Fruit fly (Drosophila melanogaster) whole organism, embryonic: Measurements from ENCODE around the gene Nup98-96.

Experiments used
- Antp ChIP-seq: fragments of 200-800 bp; sonication (Bioruptor generic); optimal IDR thresholded peaks from 3 replicates; lab custom pipeline; 2016; ENCODE audit warnings: missing biosample characterization, missing genetic modification characterization
- CG10274 ChIP-seq: fragments of 200-800 bp; sonication (Bioruptor generic); optimal IDR thresholded peaks from 3 replicates; lab custom pipeline; 2017; ENCODE audit warnings: missing biosample characterization, mild to moderate bottlenecking, missing genetic modification characterization
- CG11247 ChIP-seq: fragments of 200-800 bp; sonication (Bioruptor generic); IDR thresholded peaks from 2 replicates; pipeline ENCODE4 v1.3.6; 2022; ENCODE audit warnings: missing biosample characterization, missing genetic modification characterization
- CG12744 ChIP-seq: fragments of 200-800 bp; sonication (Bioruptor generic); optimal IDR thresholded peaks from 2 replicates; lab custom pipeline; 2016; ENCODE audit warnings: missing biosample characterization, missing genetic modification characterization
- CG13775 ChIP-seq: fragments of 200-800 bp; sonication (Bioruptor generic); optimal IDR thresholded peaks from 3 replicates; lab custom pipeline; 2017; ENCODE audit warnings: missing biosample characterization, mild to moderate bottlenecking, missing genetic modification characterization
- CG1529 ChIP-seq: fragments of 200-800 bp; sonication (Bioruptor generic); optimal IDR thresholded peaks from 3 replicates; lab custom pipeline; 2018; ENCODE audit warnings: missing biosample characterization, missing genetic modification characterization
- CG16815 ChIP-seq: fragments of 200-800 bp; sonication (Bioruptor generic); optimal IDR thresholded peaks from 3 replicates; lab custom pipeline; 2017; ENCODE audit warnings: missing biosample characterization, mild to moderate bottlenecking, missing genetic modification characterization
- CG17186 ChIP-seq: fragments of 200-800 bp; sonication (Bioruptor generic); optimal IDR thresholded peaks from 3 replicates; lab custom pipeline; 2017; ENCODE audit warnings: missing biosample characterization, missing genetic modification reagents, missing genetic modification characterization
- CG17612 ChIP-seq: fragments of 200-800 bp; sonication (Bioruptor generic); IDR thresholded peaks from 2 replicates; pipeline ENCODE4 v1.3.6; 2022; ENCODE audit warnings: missing biosample characterization, missing genetic modification characterization
- CG31224 ChIP-seq: fragments of 200-800 bp; sonication (Bioruptor generic); IDR thresholded peaks from 2 replicates; pipeline ENCODE4 v1.3.6; 2022; ENCODE audit warnings: missing biosample characterization, missing genetic modification characterization
- CG3726 ChIP-seq: fragments of 200-800 bp; sonication (Bioruptor generic); IDR thresholded peaks from 3 replicates; pipeline ENCODE4, ENCODE4 v1.3.6; 2022; ENCODE audit warnings: missing biosample characterization, missing genetic modification characterization
- CG4424 ChIP-seq: fragments of 200-800 bp; sonication (Bioruptor generic); optimal IDR thresholded peaks from 3 replicates; lab custom pipeline; 2016; ENCODE audit warnings: missing biosample characterization, missing genetic modification characterization
- CG4707 ChIP-seq: fragments of 200-800 bp; sonication (Bioruptor generic); optimal IDR thresholded peaks from 2 replicates; lab custom pipeline; 2018; ENCODE audit warnings: missing biosample characterization, mild to moderate bottlenecking, missing genetic modification characterization, moderate library complexity
- CG8089 ChIP-seq: fragments of 200-800 bp; sonication (Bioruptor generic); optimal IDR thresholded peaks from 3 replicates; lab custom pipeline; 2016; ENCODE audit warnings: missing biosample characterization, missing genetic modification characterization
- CG8478 ChIP-seq: fragments of >200 bp; optimal IDR thresholded peaks from 2 replicates; lab custom pipeline; 2018
- CG9932 ChIP-seq: fragments of 200-800 bp; sonication (Bioruptor generic); IDR thresholded peaks from 2 replicates; pipeline ENCODE4 v1.3.6; 2022; ENCODE audit warnings: missing biosample characterization, missing genetic modification characterization
- Chrac-16 ChIP-seq: fragments of 200-800 bp; sonication (Bioruptor generic); optimal IDR thresholded peaks from 3 replicates; lab custom pipeline; 2016; ENCODE audit warnings: missing biosample characterization, missing genetic modification characterization
- D ChIP-seq, 2 experiments: fragments of 200-800 bp in 1 of 2; fragments of >200 bp in 1 of 2; sonication (Bioruptor generic) in 1 of 2; optimal IDR thresholded peaks; 2 replicates in 1 of 2; 3 replicates in 1 of 2; lab custom pipeline; 2017; ENCODE audit warnings: mild to moderate bottlenecking in 1 of 2, missing biosample characterization in 1 of 2, missing genetic modification characterization in 1 of 2, missing genetic modification reagents in 1 of 2
- Deaf1 ChIP-seq: fragments of 200-800 bp; optimal IDR thresholded peaks from 3 replicates; lab custom pipeline; 2019; ENCODE audit warnings: missing biosample characterization, mild to moderate bottlenecking, missing genetic modification characterization, moderate library complexity
- Gug ChIP-seq: fragments of 200-800 bp; sonication (Bioruptor generic); IDR thresholded peaks from 4 replicates; pipeline ENCODE4 v1.3.6; 2022; ENCODE audit warnings: missing biosample characterization, missing genetic modification characterization
- HHEX ChIP-seq: fragments of 200-800 bp; sonication (Bioruptor generic); optimal IDR thresholded peaks from 3 replicates; lab custom pipeline; 2017; ENCODE audit warnings: missing biosample characterization, mild to moderate bottlenecking, missing genetic modification characterization, missing genetic modification reagents
- Hr39 ChIP-seq: fragments of >200 bp; optimal IDR thresholded peaks from 2 replicates; lab custom pipeline; 2017
- Med ChIP-seq: fragments of 200-800 bp; sonication (Bioruptor generic); peaks from one replicate; lab custom pipeline; 2016; ENCODE audit warnings: missing biosample characterization, missing genetic modification characterization, mild to moderate bottlenecking, inconsistent platforms, moderate library complexity
- Myb ChIP-seq: fragments of 200-800 bp; sonication (Bioruptor generic); optimal IDR thresholded peaks from 2 replicates; lab custom pipeline; 2016; ENCODE audit warnings: missing biosample characterization, missing genetic modification characterization
- Nf-YB ChIP-seq: fragments of 200-800 bp; sonication (Bioruptor generic); optimal IDR thresholded peaks from 3 replicates; lab custom pipeline; 2019; ENCODE audit warnings: missing biosample characterization, mild to moderate bottlenecking, missing genetic modification characterization, moderate library complexity
- Ptx1 ChIP-seq: fragments of 200-800 bp; sonication (Bioruptor generic); IDR thresholded peaks from 2 replicates; pipeline ENCODE4 v1.3.6; 2022; ENCODE audit warnings: missing biosample characterization, missing genetic modification characterization
- Side ChIP-seq: fragments of 200-800 bp; sonication (Bioruptor generic); optimal IDR thresholded peaks from 2 replicates; lab custom pipeline; 2016; ENCODE audit warnings: missing biosample characterization, missing genetic modification characterization
- Sry-δ ChIP-seq: fragments of 200-800 bp; sonication (Bioruptor generic); optimal IDR thresholded peaks from 2 replicates; lab custom pipeline; 2016; ENCODE audit warnings: missing biosample characterization, missing genetic modification characterization
- Usf ChIP-seq: fragments of 200-800 bp; sonication (Bioruptor generic); optimal IDR thresholded peaks from 2 replicates; lab custom pipeline; 2017; ENCODE audit warnings: missing genotype, missing biosample characterization, missing genetic modification characterization
- ab ChIP-seq: fragments of 200-800 bp; sonication (Bioruptor generic); optimal IDR thresholded peaks from 2 replicates; lab custom pipeline; 2016; ENCODE audit warnings: missing biosample characterization, missing genetic modification characterization
- ash1 ChIP-seq: fragments of 200-800 bp; sonication (Bioruptor generic); optimal IDR thresholded peaks from 2 replicates; lab custom pipeline; 2018; ENCODE audit warnings: missing biosample characterization, mild to moderate bottlenecking, missing genetic modification characterization
- bowl ChIP-seq: fragments of 200-800 bp; sonication (Bioruptor generic); IDR thresholded peaks from 2 replicates; pipeline ENCODE4 v1.3.6; 2022; ENCODE audit warnings: missing biosample characterization, missing genetic modification characterization
- ems ChIP-seq: fragments of 200-800 bp; sonication (Bioruptor generic); optimal IDR thresholded peaks from 3 replicates; lab custom pipeline; 2016; ENCODE audit warnings: missing biosample characterization, missing genetic modification characterization
- fd3F ChIP-seq: fragments of 200-800 bp; sonication (Bioruptor generic); optimal IDR thresholded peaks from 2 replicates; lab custom pipeline; 2018; ENCODE audit warnings: missing biosample characterization, mild to moderate bottlenecking, missing genetic modification characterization, moderate library complexity
- gsb-n ChIP-seq: fragments of 200-800 bp; sonication (Bioruptor generic); optimal IDR thresholded peaks from 3 replicates; lab custom pipeline; 2018; ENCODE audit warnings: missing biosample characterization, mild to moderate bottlenecking, missing genetic modification characterization
- ham ChIP-seq: fragments of 200-800 bp; sonication (Bioruptor generic); IDR thresholded peaks from 2 replicates; pipeline ENCODE4 v1.3.6; 2022; ENCODE audit warnings: missing biosample characterization, missing genetic modification characterization
- kni ChIP-seq: fragments of 200-800 bp; sonication (Bioruptor generic); optimal IDR thresholded peaks from 3 replicates; lab custom pipeline; 2017; ENCODE audit warnings: mild to moderate bottlenecking, missing biosample characterization, missing genetic modification reagents, missing genetic modification characterization
- nau ChIP-seq: fragments of 200-800 bp; sonication (Bioruptor generic); optimal IDR thresholded peaks from 3 replicates; lab custom pipeline; 2017; ENCODE audit warnings: missing biosample characterization, mild to moderate bottlenecking, missing genetic modification characterization, missing genetic modification reagents
- peb ChIP-seq: fragments of 200-800 bp; sonication (Bioruptor generic); IDR thresholded peaks from 2 replicates; pipeline ENCODE4 v1.3.6; 2022; ENCODE audit warnings: missing biosample characterization, missing genetic modification characterization
- pfk ChIP-seq: fragments of 200-800 bp; sonication (Bioruptor generic); optimal IDR thresholded peaks from 2 replicates; lab custom pipeline; 2018; ENCODE audit warnings: missing biosample characterization, mild to moderate bottlenecking, missing genetic modification characterization, moderate library complexity
- pho ChIP-seq: fragments of 200-800 bp; sonication (Bioruptor generic); optimal IDR thresholded peaks from 2 replicates; lab custom pipeline; 2016; ENCODE audit warnings: missing biosample characterization, missing genetic modification characterization
- sc ChIP-seq, 3 experiments: fragments of >200 bp in 2 of 3; fragments of 200-800 bp in 1 of 3; sonication (Bioruptor generic) in 1 of 3; optimal IDR thresholded peaks; 2 replicates in 2 of 3; 3 replicates in 1 of 3; lab custom pipeline; 2017; ENCODE audit warnings: mild to moderate bottlenecking in 1 of 3, missing biosample characterization in 1 of 3, missing genetic modification characterization in 1 of 3, missing genetic modification reagents in 1 of 3
- sd ChIP-seq: fragments of 200-800 bp; sonication (Bioruptor generic); optimal IDR thresholded peaks from 3 replicates; lab custom pipeline; 2018; ENCODE audit warnings: missing biosample characterization, mild to moderate bottlenecking, missing genetic modification characterization, moderate library complexity
- shn ChIP-seq: fragments of 200-800 bp; sonication (Bioruptor generic); optimal IDR thresholded peaks from 3 replicates; lab custom pipeline; 2016; ENCODE audit warnings: missing biosample characterization, missing genetic modification characterization
- slou ChIP-seq: fragments of 200-800 bp; sonication (Bioruptor generic); optimal IDR thresholded peaks from 3 replicates; lab custom pipeline; 2016; ENCODE audit warnings: missing biosample characterization, missing genetic modification characterization
- sqz ChIP-seq: fragments of 200-800 bp; sonication (Bioruptor generic); optimal IDR thresholded peaks from 3 replicates; lab custom pipeline; 2018; ENCODE audit warnings: missing biosample characterization, mild to moderate bottlenecking, missing genetic modification characterization
- ttk ChIP-seq: fragments of 200-800 bp; sonication (Bioruptor generic); IDR thresholded peaks from 2 replicates; pipeline ENCODE4 v2.1.2; 2022; ENCODE audit warnings: missing biosample characterization, missing genetic modification characterization

The Nup98-96 gene

DNA sequence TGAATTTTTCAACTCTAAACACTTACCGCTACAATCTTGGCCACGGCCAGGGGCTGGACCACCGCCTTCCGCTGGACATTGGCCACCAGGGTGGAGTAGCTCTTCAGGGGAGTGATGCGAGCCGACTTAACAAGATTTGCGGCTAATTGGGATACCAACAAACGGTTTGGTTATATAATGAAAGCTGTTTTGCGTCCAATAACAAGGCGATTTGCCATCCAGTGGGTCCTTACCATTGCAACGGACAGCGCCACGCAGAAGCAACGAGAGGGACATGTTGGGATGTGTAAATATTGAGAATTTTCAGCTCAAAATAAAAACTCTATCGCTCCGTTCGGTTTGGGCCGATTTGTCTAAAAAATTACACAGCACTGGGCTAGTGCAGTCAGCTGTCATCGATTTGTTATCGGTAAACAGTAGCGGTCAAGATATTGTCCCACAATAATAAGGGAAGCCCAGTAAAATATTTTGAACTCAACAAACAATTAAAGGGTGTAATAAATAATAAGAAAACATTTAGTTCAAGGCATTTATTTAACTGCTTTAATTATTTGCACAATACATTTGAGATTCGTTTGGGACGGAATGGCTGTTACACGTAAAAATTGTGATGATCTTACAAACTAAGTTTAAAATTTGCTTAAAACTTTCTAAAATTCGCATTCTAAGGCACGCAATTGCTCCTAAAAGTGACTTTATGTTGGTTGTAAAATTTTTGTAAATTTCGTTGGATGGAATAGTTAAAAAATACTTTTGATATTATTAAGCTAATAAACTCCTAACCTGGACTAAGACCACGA lies 21.0 kb downstream of the Nup98-96 start, which contains the start of gene SdhD (continued):
- TF ChIP-seq CG3726 (GFP tag; lab: Robert Waterston, UW) (no peak), D (optimal IDR thresholded peaks at IDR 0.05; lab: Kevin White, UChicago) (no peak), D (GFP tag; optimal IDR thresholded peaks at IDR 0.05; lab: Kevin White, UChicago) (no peak), gsb-n (tag; lab: Kevin White, UChicago) (no peak), peb (GFP tag; lab: Robert Waterston, UW) (no peak), ham (GFP tag; lab: Robert Waterston, UW) (no peak), slou (no peak), ems (GFP tag; lab: Kevin White, UChicago) (peak; percentile 40), bowl (no peak), Med (GFP tag; lab: Kevin White, UChicago) (peak; percentile 92), sc (optimal IDR thresholded peaks at IDR 0.05; lab: Kevin White, UChicago) (no peak), sc (GFP tag; optimal IDR thresholded peaks at IDR 0.05; lab: Kevin White, UChicago) (no peak), CG17186 (GFP tag; lab: Kevin White, UChicago) (no peak), pho (GFP tag; lab: Kevin White, UChicago) (no peak), CG16815 (GFP tag; lab: Kevin White, UChicago) (no peak), shn (GFP tag; lab: Kevin White, UChicago) (peak; percentile 0), pfk (GFP tag; lab: Kevin White, UChicago) (no peak), ab (GFP tag; lab: Kevin White, UChicago) (no peak), Chrac-16 (GFP tag; lab: Kevin White, UChicago) (no peak), sqz (GFP tag; lab: Kevin White, UChicago) (no peak), CG9932 (peak; percentile 56), Sry-δ (GFP tag; lab: Kevin White, UChicago) (peak; percentile 48), CG11247 (no peak)

DNA sequence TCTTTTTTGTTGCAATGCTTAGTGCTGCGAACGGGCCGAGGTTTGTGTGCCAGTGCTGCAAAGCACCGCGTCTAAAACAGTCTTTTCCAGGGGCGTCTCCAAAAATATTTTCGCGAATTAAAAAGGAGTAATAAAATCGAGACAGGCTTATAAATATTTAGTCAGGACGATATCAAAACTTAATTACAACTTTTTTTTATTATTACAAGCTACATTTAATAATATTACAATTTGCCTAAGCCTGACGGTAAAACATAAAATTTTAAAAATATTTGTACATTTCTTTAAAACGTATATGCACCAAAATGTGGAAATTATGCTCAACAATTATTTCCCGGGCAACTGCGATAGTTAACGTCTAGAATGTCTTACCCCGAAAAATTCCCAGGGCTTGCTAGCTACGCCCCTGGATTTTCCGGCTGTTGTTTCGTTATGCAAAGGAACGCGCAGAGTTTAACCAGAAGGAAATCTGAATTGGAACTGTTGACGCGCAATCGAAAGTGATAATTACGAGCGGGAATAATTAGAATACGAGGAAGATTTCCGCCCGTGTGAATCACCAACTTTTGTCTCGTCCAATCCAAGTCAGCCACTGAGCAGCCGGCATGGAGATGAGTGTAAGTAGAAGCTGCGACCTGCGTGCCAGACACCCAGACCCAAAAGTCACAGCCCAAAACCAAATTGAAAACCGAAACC lies 23.4 kb downstream of the Nup98-96 start, which contains the start of the genes PTPMT1 and Hrd3:
TSS of gene PTPMT1 (plus strand) at position 428 of the 696 bp plus-strand sequence.
TSS of gene Hrd3 (minus strand) at position 646 of the 696 bp plus-strand sequence.
- no peak for TF ChIP-seq CG8478 (lab: Kevin White, UChicago)
- TF ChIP-seq Chrac-16 (GFP tag; lab: Kevin White, UChicago): peak; percentile 98
- TF ChIP-seq CG17612: peak; percentile 89; the same call in 1 of the 2 replicates
- peak; percentile 98 for TF ChIP-seq Gug (GFP tag; lab: Robert Waterston, UW)
- TF ChIP-seq CG12744 (GFP tag; lab: Kevin White, UChicago): peak; percentile 97
- peak; percentile 90 for TF ChIP-seq CG31224 (GFP tag; lab: Robert Waterston, UW)
- peak; percentile 99 for TF ChIP-seq Usf (GFP tag; lab: Kevin White, UChicago)
- TF ChIP-seq Myb (GFP tag; lab: Kevin White, UChicago): peak; percentile 88
- peak; percentile 94 for TF ChIP-seq CG10274 (GFP tag; lab: Kevin White, UChicago)
- peak; percentile 99 for TF ChIP-seq CG4424
- TF ChIP-seq kni (GFP tag; lab: Kevin White, UChicago): peak; percentile 97
- TF ChIP-seq CG11247: peak; percentile 96
- TF ChIP-seq Deaf1 (tag; lab: Kevin White, UChicago): peak; percentile 86
- TF ChIP-seq nau (GFP tag; lab: Kevin White, UChicago): no peak
- peak; percentile 98 for TF ChIP-seq Ptx1 (GFP tag; lab: Robert Waterston, UW)
- TF ChIP-seq CG17186 (GFP tag; lab: Kevin White, UChicago): peak; percentile 93
- peak; percentile 96 for TF ChIP-seq sd (tag; lab: Kevin White, UChicago)
- peak; percentile 98 for TF ChIP-seq CG1529
- TF ChIP-seq CG8089 (GFP tag; lab: Kevin White, UChicago): peak; percentile 94
- TF ChIP-seq fd3F: peak; percentile 98
- no peak for TF ChIP-seq Hr39 (lab: Kevin White, UChicago)
- TF ChIP-seq ash1 (GFP tag; lab: Kevin White, UChicago): peak; percentile 71
- peak; percentile 89 for TF ChIP-seq CG4707 (GFP tag; lab: Kevin White, UChicago)
- TF ChIP-seq ttk: peak; percentile 94
- peak; percentile 96 for TF ChIP-seq Antp (GFP tag; lab: Kevin White, UChicago)
- TF ChIP-seq HHEX (GFP tag; lab: Kevin White, UChicago): peak; percentile 99
- peak; percentile 96 for TF ChIP-seq Side (GFP tag; lab: Kevin White, UChicago)
- TF ChIP-seq Nf-YB (GFP tag; lab: Kevin White, UChicago): peak; percentile 89
- peak; percentile 100 for TF ChIP-seq CG13775 (GFP tag; lab: Kevin White, UChicago)
